Worm (Caenorhabditis elegans): ENCODE data around the gene ZK1290.14.

ZK1290.14 gene

DNA sequence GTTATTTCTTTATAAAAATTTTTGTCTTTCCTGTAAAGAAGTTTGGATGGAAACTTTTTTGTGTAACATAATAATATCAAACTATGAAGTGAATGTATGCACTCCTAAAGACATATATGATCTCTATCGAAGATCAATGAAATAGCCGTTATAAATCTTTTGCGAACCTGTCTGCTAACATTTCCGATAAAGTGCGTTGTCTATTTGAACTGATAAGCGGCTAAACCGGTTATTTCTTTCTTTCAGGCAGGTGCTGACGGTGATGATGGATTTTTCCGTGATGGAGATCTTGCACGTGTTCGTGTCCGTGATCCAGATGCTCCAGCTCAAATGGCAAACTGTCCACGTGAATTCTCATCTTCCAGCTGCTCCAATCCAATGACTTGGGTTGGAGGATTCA, 23.9 kb downstream of the ZK1290.14 start:
- TF ChIP-seq klf-2 (GFP tag; conservative IDR thresholded peaks at IDR 0.05) (no peak), med-1 (GFP tag; optimal IDR thresholded peaks at IDR 0.05; ENCODE audit: insufficient read depth) (no peak), ztf-23 (GFP tag; IDR thresholded peaks at IDR 0.05) (no peak), T22C8.4 (GFP tag; IDR thresholded peaks at IDR 0.05) (no peak), flt-1 (GFP tag; IDR thresholded peaks at IDR 0.05) (no peak), ztf-29 (GFP tag; IDR thresholded peaks at IDR 0.05) (no peak), ref-1 (GFP tag; conservative IDR thresholded peaks at IDR 0.05) (no peak), cog-1 (tag; optimal IDR thresholded peaks at IDR 0.05) (no peak), tab-1 (GFP tag; IDR thresholded peaks at IDR 0.05) (no peak)

DNA sequence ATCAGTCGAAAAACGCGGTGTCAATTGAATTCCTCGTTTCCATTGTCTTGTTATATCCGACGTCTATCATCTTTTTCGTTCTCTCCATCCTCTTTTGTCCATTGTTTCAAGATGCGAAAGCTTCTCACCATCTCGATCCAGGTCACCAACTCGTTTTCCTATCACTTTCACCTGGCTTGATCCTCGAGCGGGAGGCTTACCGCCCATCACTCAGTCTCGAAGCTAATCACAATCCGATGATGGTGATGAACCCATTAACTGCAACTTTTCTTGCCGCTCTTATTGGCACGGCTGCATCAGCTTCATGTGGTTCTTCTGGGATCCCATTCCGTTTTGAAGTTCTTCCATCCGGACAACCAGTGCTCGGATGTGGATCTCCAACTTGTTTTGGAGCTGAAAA, 24.4 kb downstream of the ZK1290.14 start, which contains the start of gene wrt-1:
Gene wrt-1, plus strand, starts transcription at position 53 of the 400 bp plus-strand sequence.
- TF ChIP-seq tab-1 (GFP tag; IDR thresholded peaks at IDR 0.05) (no peak), klf-2 (GFP tag; conservative IDR thresholded peaks at IDR 0.05) (no peak), flt-1 (GFP tag; IDR thresholded peaks at IDR 0.05) (no peak), cog-1 (tag; optimal IDR thresholded peaks at IDR 0.05) (no peak), ref-1 (GFP tag; conservative IDR thresholded peaks at IDR 0.05) (no peak), med-1 (GFP tag; optimal IDR thresholded peaks at IDR 0.05; ENCODE audit: insufficient read depth) (no peak), T22C8.4 (GFP tag; IDR thresholded peaks at IDR 0.05) (no peak), ztf-23 (GFP tag; IDR thresholded peaks at IDR 0.05) (no peak), ztf-29 (GFP tag; IDR thresholded peaks at IDR 0.05) (no peak)

DNA sequence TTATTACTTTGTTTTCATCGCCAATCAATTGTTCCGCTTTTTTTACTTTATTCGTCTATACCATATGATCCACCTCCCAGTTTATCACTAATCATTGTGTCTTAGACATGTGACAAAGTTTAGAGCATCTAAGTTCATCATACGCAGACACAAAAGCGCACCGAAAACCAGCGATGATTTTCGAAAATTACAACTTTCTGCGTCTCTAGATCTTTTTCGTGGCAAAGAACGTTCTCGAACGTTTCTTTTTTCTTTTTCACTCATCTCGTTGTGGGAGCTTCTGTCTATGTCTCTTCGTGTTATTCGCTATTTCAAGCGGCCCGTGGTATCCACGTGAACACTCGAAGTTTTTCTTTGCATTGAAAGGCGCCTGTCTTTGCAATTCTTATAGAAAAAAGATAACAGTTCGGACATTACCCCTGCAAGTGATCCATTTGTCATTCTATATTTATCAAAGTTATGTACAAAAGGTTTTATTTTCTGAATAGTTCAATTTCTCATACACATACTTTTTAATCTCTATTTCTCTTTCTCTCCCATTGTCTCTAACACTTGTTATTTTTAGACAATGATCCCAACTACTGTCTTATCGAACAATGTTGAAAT, 26.2 kb downstream of the ZK1290.14 start, which contains the start of gene ZK1290.5:
Gene ZK1290.5, plus strand, starts transcription at position 566 of the 606 bp plus-strand sequence.
- no peak for TF ChIP-seq ztf-23 (GFP tag; IDR thresholded peaks at IDR 0.05)
- TF ChIP-seq cog-1 (tag; optimal IDR thresholded peaks at IDR 0.05), result peak; percentile 5

DNA sequence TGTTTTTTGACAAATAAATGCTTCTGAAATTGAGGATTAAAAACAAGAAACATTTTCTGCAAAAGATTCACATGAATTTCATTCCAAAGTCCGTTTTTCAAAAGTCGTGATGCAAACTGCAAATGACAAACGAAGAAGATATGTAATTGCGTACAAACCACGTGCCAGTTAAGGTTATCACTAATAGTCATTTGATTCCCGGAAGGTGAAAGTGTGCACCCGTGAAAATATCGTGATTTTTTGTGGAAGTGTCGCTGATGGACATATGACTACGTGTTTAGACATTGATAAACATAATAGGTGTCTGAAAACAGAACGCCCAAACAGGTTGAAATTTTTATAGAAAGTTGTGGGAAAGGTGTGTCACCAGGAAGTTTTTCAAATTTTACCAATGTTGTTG, 27.2 kb downstream of the ZK1290.14 start:
- TF ChIP-seq klf-2 (GFP tag; conservative IDR thresholded peaks at IDR 0.05), result no peak
- no peak for TF ChIP-seq flt-1 (GFP tag; IDR thresholded peaks at IDR 0.05)
- TF ChIP-seq tab-1 (GFP tag; IDR thresholded peaks at IDR 0.05), result no peak
- TF ChIP-seq cog-1 (tag; optimal IDR thresholded peaks at IDR 0.05), result no peak
- no peak for TF ChIP-seq ref-1 (GFP tag; conservative IDR thresholded peaks at IDR 0.05)
- TF ChIP-seq med-1 (GFP tag; optimal IDR thresholded peaks at IDR 0.05; ENCODE audit: insufficient read depth), result no peak
- no peak for TF ChIP-seq ztf-23 (GFP tag; IDR thresholded peaks at IDR 0.05)
- TF ChIP-seq ztf-29 (GFP tag; IDR thresholded peaks at IDR 0.05), result no peak
- no peak for TF ChIP-seq T22C8.4 (GFP tag; IDR thresholded peaks at IDR 0.05)

DNA sequence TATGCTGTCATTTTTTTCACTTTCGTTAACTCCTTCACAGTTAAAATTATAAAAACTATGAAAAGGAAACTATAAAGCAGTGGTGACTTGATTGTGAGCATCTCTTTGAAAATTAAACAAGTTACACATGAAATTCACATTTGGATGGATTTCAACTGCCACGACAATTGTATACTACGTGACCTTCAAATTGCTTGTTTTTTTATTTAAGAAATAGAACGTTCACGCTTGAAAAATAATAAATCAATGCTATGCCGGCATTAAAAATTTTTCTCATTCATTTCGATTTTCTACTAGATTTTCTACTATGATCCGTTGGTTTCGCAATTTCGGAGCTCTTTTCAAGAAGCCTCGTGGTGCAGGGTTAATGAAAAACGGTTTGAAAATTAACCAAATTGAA, 29.9 kb downstream of the ZK1290.14 start, which contains the start of the genes ZK1290.7 and rnh-1.1:
Gene ZK1290.7, minus strand, starts transcription at position 101 of the 400 bp plus-strand sequence.
Gene rnh-1.1, plus strand, starts transcription at position 281 of the 400 bp plus-strand sequence.
- TF ChIP-seq cog-1 (tag; optimal IDR thresholded peaks at IDR 0.05) (no peak), klf-2 (GFP tag; conservative IDR thresholded peaks at IDR 0.05) (no peak), ref-1 (GFP tag; conservative IDR thresholded peaks at IDR 0.05) (no peak), med-1 (GFP tag; optimal IDR thresholded peaks at IDR 0.05; ENCODE audit: insufficient read depth) (no peak), ztf-23 (GFP tag; IDR thresholded peaks at IDR 0.05) (no peak), T22C8.4 (GFP tag; IDR thresholded peaks at IDR 0.05) (no peak), ztf-29 (GFP tag; IDR thresholded peaks at IDR 0.05) (no peak), tab-1 (GFP tag; IDR thresholded peaks at IDR 0.05) (no peak), flt-1 (GFP tag; IDR thresholded peaks at IDR 0.05) (no peak)

DNA sequence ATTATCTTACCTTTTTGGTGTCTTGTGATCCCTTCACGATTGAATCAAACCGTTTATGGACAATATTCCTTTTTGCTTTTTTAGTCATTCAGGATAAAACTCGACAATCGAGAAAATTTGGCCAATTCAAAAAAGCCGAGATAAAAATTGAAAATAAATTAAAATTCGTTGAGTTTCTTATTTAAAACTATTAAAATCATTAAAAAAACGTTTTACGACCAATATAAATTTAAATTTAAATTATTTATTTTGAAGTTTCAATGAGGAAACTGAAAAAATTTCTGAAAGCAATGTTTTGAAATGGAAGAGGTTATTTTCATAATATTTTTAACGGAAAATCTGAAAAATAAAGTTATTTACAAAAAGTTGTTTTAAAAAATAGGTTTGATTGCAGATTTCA, 32.1 kb downstream of the ZK1290.14 start, which contains the start of gene ZK1290.15:
Gene ZK1290.15, plus strand, starts transcription at position 301 of the 400 bp plus-strand sequence.
- no peak for TF ChIP-seq cog-1 (tag; optimal IDR thresholded peaks at IDR 0.05)
- no peak for TF ChIP-seq ref-1 (GFP tag; conservative IDR thresholded peaks at IDR 0.05)
- TF ChIP-seq klf-2 (GFP tag; conservative IDR thresholded peaks at IDR 0.05), result no peak
- no peak for TF ChIP-seq flt-1 (GFP tag; IDR thresholded peaks at IDR 0.05)

DNA sequence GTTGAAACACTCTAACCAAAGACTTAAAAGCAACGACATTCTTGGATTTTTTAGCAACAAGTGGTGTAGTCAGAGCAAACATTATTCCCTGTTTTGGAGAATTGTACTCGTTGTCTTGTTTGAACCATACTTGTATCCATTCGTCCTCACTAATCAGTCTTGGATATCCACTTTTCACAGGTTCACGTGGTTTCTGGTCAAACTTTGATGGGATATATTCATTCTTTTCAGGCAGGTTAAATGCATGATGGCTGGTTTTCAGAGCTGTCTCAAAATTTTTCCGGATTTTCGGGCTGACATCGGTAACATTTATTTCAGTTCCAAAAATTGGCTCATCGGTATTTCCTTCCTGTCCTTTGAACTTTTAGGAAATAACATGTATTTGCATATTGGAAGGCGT, 34.0 kb downstream of the ZK1290.14 start:
- TF ChIP-seq ztf-23 (GFP tag; IDR thresholded peaks at IDR 0.05) (no peak), cog-1 (tag; optimal IDR thresholded peaks at IDR 0.05) (no peak), flt-1 (GFP tag; IDR thresholded peaks at IDR 0.05) (no peak), ztf-29 (GFP tag; IDR thresholded peaks at IDR 0.05) (no peak), med-1 (GFP tag; optimal IDR thresholded peaks at IDR 0.05; ENCODE audit: insufficient read depth) (no peak), tab-1 (GFP tag; IDR thresholded peaks at IDR 0.05) (no peak)

DNA sequence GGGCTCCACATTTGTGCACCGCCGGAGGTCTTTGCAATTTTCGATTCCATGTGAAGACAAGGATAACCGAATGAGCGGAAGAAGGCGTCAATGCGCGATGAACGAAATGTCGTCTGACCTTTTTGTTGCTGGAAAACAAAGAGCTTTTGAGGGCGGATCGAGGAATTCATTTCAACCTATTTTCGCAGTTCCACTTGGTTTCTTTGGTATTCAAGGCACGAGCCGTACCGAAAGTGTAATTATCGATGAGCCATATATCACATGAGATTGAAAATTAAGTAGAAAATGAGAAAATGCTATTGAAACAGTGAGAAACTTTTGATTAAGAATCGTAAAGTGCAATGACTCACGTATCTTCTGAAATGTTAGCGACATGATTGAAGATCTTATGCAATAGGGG, 36.2 kb downstream of the ZK1290.14 start, which contains the start of gene glb-9:
Gene glb-9, minus strand, starts transcription at position 101 of the 400 bp plus-strand sequence.
- TF ChIP-seq med-1 (GFP tag; optimal IDR thresholded peaks at IDR 0.05; ENCODE audit: insufficient read depth) (no peak), ztf-23 (GFP tag; IDR thresholded peaks at IDR 0.05) (no peak), klf-2 (GFP tag; conservative IDR thresholded peaks at IDR 0.05) (no peak), tab-1 (GFP tag; IDR thresholded peaks at IDR 0.05) (no peak), ref-1 (GFP tag; conservative IDR thresholded peaks at IDR 0.05) (no peak), T22C8.4 (GFP tag; IDR thresholded peaks at IDR 0.05) (no peak), flt-1 (GFP tag; IDR thresholded peaks at IDR 0.05) (no peak), cog-1 (tag; optimal IDR thresholded peaks at IDR 0.05) (no peak), ztf-29 (GFP tag; IDR thresholded peaks at IDR 0.05) (no peak)

DNA sequence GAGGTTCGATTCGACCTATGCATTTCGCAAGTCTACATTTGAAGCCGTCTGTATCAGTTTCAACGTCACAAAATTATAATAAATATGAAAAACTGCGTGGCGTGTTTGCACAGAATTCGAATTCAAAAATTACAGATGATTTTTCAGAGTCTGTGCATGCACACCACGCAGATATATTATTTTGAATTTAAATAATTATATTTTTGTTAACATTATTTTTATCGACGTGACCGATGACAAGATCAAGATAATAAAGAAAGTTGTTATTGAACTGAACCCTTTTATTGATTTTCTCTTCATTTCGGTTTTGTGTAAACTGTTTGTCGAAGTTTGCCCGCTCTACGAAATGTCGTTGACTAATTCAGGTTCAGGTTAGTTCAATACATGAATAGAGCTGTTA, 50.4 kb downstream of the ZK1290.14 start, which contains the start of gene C28F5.1:
Gene C28F5.1, plus strand, starts transcription at position 301 of the 400 bp plus-strand sequence.
- TF ChIP-seq ztf-23 (GFP tag; IDR thresholded peaks at IDR 0.05) (no peak), tab-1 (GFP tag; IDR thresholded peaks at IDR 0.05) (no peak), cog-1 (tag; optimal IDR thresholded peaks at IDR 0.05) (no peak), T22C8.4 (GFP tag; IDR thresholded peaks at IDR 0.05) (no peak), flt-1 (GFP tag; IDR thresholded peaks at IDR 0.05) (no peak), med-1 (GFP tag; optimal IDR thresholded peaks at IDR 0.05; ENCODE audit: insufficient read depth) (no peak), ztf-29 (GFP tag; IDR thresholded peaks at IDR 0.05) (no peak), klf-2 (GFP tag; conservative IDR thresholded peaks at IDR 0.05) (no peak), ref-1 (GFP tag; conservative IDR thresholded peaks at IDR 0.05) (no peak)

Measured in whole organism, midembryonic.